Worm (Caenorhabditis elegans): ENCODE measurements around the gene arrd-28.
A peak's percentile ranks its signal among the peaks of the same experiment; 100 is the strongest.

arrd-28 gene

ce11 chrX:10148235-10148872, 35.4 kb upstream of the arrd-28 start:
- TF ChIP-seq tbx-37 (GFP tag; conservative IDR thresholded peaks at IDR 0.05) (no peak), flt-1 (GFP tag; IDR thresholded peaks at IDR 0.05) (peak; percentile 70), hmg-4 (GFP tag; optimal IDR thresholded peaks at IDR 0.05) (peak; percentile 41), ceh-36 (tag; optimal IDR thresholded peaks at IDR 0.05) (peak; percentile 34), scrt-1 (GFP tag; IDR thresholded peaks at IDR 0.05) (peak; percentile 33; the same call in 1 of the 2 replicates), ets-7 (tag; optimal IDR thresholded peaks at IDR 0.05) (no peak), aly-1 (tag; optimal IDR thresholded peaks at IDR 0.05) (no peak), ama-1 (optimal IDR thresholded peaks at IDR 0.05) (no peak), pes-1 (GFP tag; IDR thresholded peaks at IDR 0.05) (peak; percentile 78), sea-1 (GFP tag; conservative IDR thresholded peaks at IDR 0.05) (peak; percentile 61; the same call in 1 of the 2 replicates), hnd-1 (tag; optimal IDR thresholded peaks at IDR 0.05) (peak; percentile 7), hmbx-1 (tag; optimal IDR thresholded peaks at IDR 0.05) (no peak), tbx-11 (GFP tag; IDR thresholded peaks at IDR 0.05) (peak; percentile 43; the same call in 1 of the 2 replicates)

- TF ChIP-seq hmg-4 (GFP tag; optimal IDR thresholded peaks at IDR 0.05) (no peak), pes-1 (GFP tag; IDR thresholded peaks at IDR 0.05) (no peak), ets-7 (tag; optimal IDR thresholded peaks at IDR 0.05) (no peak)
Observed at ce11 chrX:10150918-10151317, 32.9 kb upstream of the arrd-28 start.

- TF ChIP-seq pes-1 (GFP tag; IDR thresholded peaks at IDR 0.05): 0 out of 2 replicates have a peak, but pooled peaks have one; percentile 44
- TF ChIP-seq aly-1 (tag; optimal IDR thresholded peaks at IDR 0.05): no peak
Observed at ce11 chrX:10154317-10154942, 29.4 kb upstream of the arrd-28 start, which contains the start of gene F09B9.5. F09B9.5 (plus strand) TSS chrX:10154817.

- no peak for TF ChIP-seq B0310.2 (tag; optimal IDR thresholded peaks at IDR 0.05)
- no peak for TF ChIP-seq tbx-37 (GFP tag; conservative IDR thresholded peaks at IDR 0.05)
- no peak for TF ChIP-seq hnd-1 (tag; optimal IDR thresholded peaks at IDR 0.05)
- TF ChIP-seq hmg-4 (GFP tag; optimal IDR thresholded peaks at IDR 0.05): no peak
- TF ChIP-seq aly-1 (tag; optimal IDR thresholded peaks at IDR 0.05): no peak
- TF ChIP-seq F13C5.2 (tag; optimal IDR thresholded peaks at IDR 0.05): no peak
Observed at ce11 chrX:10155127-10155526, 28.7 kb upstream of the arrd-28 start.

ce11 chrX:10158716-10159115, 25.1 kb upstream of the arrd-28 start, which contains the start of gene erd-2.1:
erd-2.1 (minus strand) TSS chrX:10158829.
- TF ChIP-seq hmg-4 (GFP tag; optimal IDR thresholded peaks at IDR 0.05): peak; percentile 59
- no peak for TF ChIP-seq flt-1 (GFP tag; IDR thresholded peaks at IDR 0.05)
- no peak for TF ChIP-seq aly-1 (tag; optimal IDR thresholded peaks at IDR 0.05)
- TF ChIP-seq ama-1 (optimal IDR thresholded peaks at IDR 0.05): no peak
- no peak for TF ChIP-seq B0310.2 (tag; optimal IDR thresholded peaks at IDR 0.05)
- no peak for TF ChIP-seq scrt-1 (GFP tag; IDR thresholded peaks at IDR 0.05)

- no peak for TF ChIP-seq hmbx-1 (tag; optimal IDR thresholded peaks at IDR 0.05)
- no peak for TF ChIP-seq sea-1 (GFP tag; conservative IDR thresholded peaks at IDR 0.05)
- TF ChIP-seq tbx-37 (GFP tag; conservative IDR thresholded peaks at IDR 0.05): no peak
- no peak for TF ChIP-seq hmg-4 (GFP tag; optimal IDR thresholded peaks at IDR 0.05)
- TF ChIP-seq ama-1 (optimal IDR thresholded peaks at IDR 0.05): no peak
- TF ChIP-seq hnd-1 (tag; optimal IDR thresholded peaks at IDR 0.05): no peak
- no peak for TF ChIP-seq ets-7 (tag; optimal IDR thresholded peaks at IDR 0.05)
- no peak for TF ChIP-seq flt-1 (GFP tag; IDR thresholded peaks at IDR 0.05)
- no peak for TF ChIP-seq pes-1 (GFP tag; IDR thresholded peaks at IDR 0.05)
Observed at ce11 chrX:10160097-10160677, 23.6 kb upstream of the arrd-28 start, which contains the start of gene F09B9.4. F09B9.4 (plus strand) TSS chrX:10160627.

ce11 chrX:10162476-10162875, 21.3 kb upstream of the arrd-28 start:
- TF ChIP-seq tbx-37 (GFP tag; conservative IDR thresholded peaks at IDR 0.05): no peak
- no peak for TF ChIP-seq aly-1 (tag; optimal IDR thresholded peaks at IDR 0.05)
- TF ChIP-seq pes-1 (GFP tag; IDR thresholded peaks at IDR 0.05): no peak
- no peak for TF ChIP-seq tbx-11 (GFP tag; IDR thresholded peaks at IDR 0.05)
- no peak for TF ChIP-seq ama-1 (optimal IDR thresholded peaks at IDR 0.05)
- no peak for TF ChIP-seq ets-7 (tag; optimal IDR thresholded peaks at IDR 0.05)
- TF ChIP-seq scrt-1 (GFP tag; IDR thresholded peaks at IDR 0.05): no peak
- no peak for TF ChIP-seq flt-1 (GFP tag; IDR thresholded peaks at IDR 0.05)
- no peak for TF ChIP-seq B0310.2 (tag; optimal IDR thresholded peaks at IDR 0.05)

- TF ChIP-seq ceh-36 (tag; optimal IDR thresholded peaks at IDR 0.05) (no peak), tbx-37 (GFP tag; conservative IDR thresholded peaks at IDR 0.05) (no peak), pes-1 (GFP tag; IDR thresholded peaks at IDR 0.05) (no peak), aly-1 (tag; optimal IDR thresholded peaks at IDR 0.05) (no peak), tbx-11 (GFP tag; IDR thresholded peaks at IDR 0.05) (no peak), F13C5.2 (tag; optimal IDR thresholded peaks at IDR 0.05) (no peak), ceh-13 (GFP tag; optimal IDR thresholded peaks at IDR 0.05) (no peak), tra-4 (tag; optimal IDR thresholded peaks at IDR 0.05) (no peak), B0310.2 (tag; optimal IDR thresholded peaks at IDR 0.05) (no peak), sea-1 (GFP tag; conservative IDR thresholded peaks at IDR 0.05) (no peak), ets-7 (tag; optimal IDR thresholded peaks at IDR 0.05) (no peak), ama-1 (optimal IDR thresholded peaks at IDR 0.05) (no peak), hmbx-1 (tag; optimal IDR thresholded peaks at IDR 0.05) (no peak), flt-1 (GFP tag; IDR thresholded peaks at IDR 0.05) (no peak), scrt-1 (GFP tag; IDR thresholded peaks at IDR 0.05) (no peak), hmg-4 (GFP tag; optimal IDR thresholded peaks at IDR 0.05) (no peak), hnd-1 (tag; optimal IDR thresholded peaks at IDR 0.05) (no peak)
Observed at ce11 chrX:10163212-10163611, 20.6 kb upstream of the arrd-28 start.
